Fruit fly (Drosophila melanogaster) whole organism, embryonic: ENCODE data around the gene mia.

Source experiments
- CG11398 ChIP-seq: fragments of 200-800 bp; sonication (Bioruptor generic); optimal IDR thresholded peaks from 2 replicates; lab custom pipeline; 2016; ENCODE audit warnings: missing biosample characterization, missing genetic modification characterization
- CG13624 ChIP-seq: fragments of 200-800 bp; sonication (Bioruptor generic); optimal IDR thresholded peaks from 2 replicates; lab custom pipeline; 2016; ENCODE audit warnings: missing biosample characterization, missing genetic modification characterization
- CG2129 ChIP-seq: fragments of 200-800 bp; sonication (Bioruptor generic); IDR thresholded peaks from 2 replicates; pipeline ENCODE4 v1.3.6; 2022; ENCODE audit warnings: missing biosample characterization, missing genetic modification characterization; ENCODE audit not compliant: partially characterized antibody
- CG30020 ChIP-seq: fragments of 200-800 bp; optimal IDR thresholded peaks from 2 replicates; lab custom pipeline; 2019; ENCODE audit warnings: missing biosample characterization, mild to moderate bottlenecking, missing genetic modification characterization, moderate library complexity
- CG8478 ChIP-seq: fragments of >200 bp; optimal IDR thresholded peaks from 2 replicates; lab custom pipeline; 2018
- Dad ChIP-seq: fragments of 200-800 bp; sonication (Bioruptor generic); optimal IDR thresholded peaks from 3 replicates; lab custom pipeline; 2016; ENCODE audit warnings: missing biosample characterization, missing genetic modification characterization
- Hsf ChIP-seq: fragments of 200-800 bp; sonication (Bioruptor generic); optimal IDR thresholded peaks from 3 replicates; lab custom pipeline; 2016; ENCODE audit warnings: missing biosample characterization, missing genetic modification characterization
- Lpt ChIP-seq: fragments of >200 bp; optimal IDR thresholded peaks from 2 replicates; lab custom pipeline; 2018; ENCODE audit warnings: missing biosample characterization, missing genetic modification characterization
- gcm2 ChIP-seq: fragments of 200-800 bp; sonication (Bioruptor generic); optimal IDR thresholded peaks from 2 replicates; lab custom pipeline; 2016; ENCODE audit warnings: missing biosample characterization, missing genetic modification characterization
- prd ChIP-seq, 3 experiments: fragments of >200 bp in 2 of 3; fragments of 200-800 bp in 1 of 3; sonication (Bioruptor generic) in 1 of 3; optimal IDR thresholded peaks in 2 of 3; IDR thresholded peaks in 1 of 3; 2 replicates in 2 of 3; 3 replicates in 1 of 3; pipeline versions ENCODE4 v1.3.6 to Lab custom; 2017 to 2022; ENCODE audit warnings: missing biosample characterization in 1 of 3, missing genetic modification characterization in 1 of 3

dm6 chr3R:5572900-5573665 lies 22.1 kb upstream of the mia start:
- TF ChIP-seq Dad (GFP tag; lab: Kevin White, UChicago) (no peak), CG8478 (lab: Kevin White, UChicago) (peak; percentile 67), CG30020 (tag; lab: Kevin White, UChicago) (no peak), CG11398 (GFP tag; lab: Kevin White, UChicago) (no peak), prd (optimal IDR thresholded peaks at IDR 0.05; lab: Kevin White, UChicago) (no peak), prd (GFP tag; IDR thresholded peaks at IDR 0.05; lab: Robert Waterston, UW) (no peak), CG13624 (GFP tag; lab: Kevin White, UChicago) (no peak), CG2129 (no peak), gcm2 (no peak), Lpt (GFP tag; lab: Kevin White, UChicago) (no peak), Hsf (GFP tag; lab: Kevin White, UChicago) (no peak)
